Fruit fly (Drosophila melanogaster) whole organism, embryonic: ENCODE data around the gene Rnb.

Experiments used
- CG10366 ChIP-seq: fragments of 200-800 bp; sonication (Bioruptor generic); IDR thresholded peaks from 2 replicates; pipeline ENCODE4 v1.3.6; 2022; ENCODE audit warnings: missing biosample characterization, missing genetic modification characterization
- CG11504 ChIP-seq: fragments of 200-800 bp; sonication (Bioruptor generic); optimal IDR thresholded peaks from 3 replicates; lab custom pipeline; 2019; ENCODE audit warnings: missing biosample characterization, mild to moderate bottlenecking, missing genetic modification characterization, moderate library complexity
- CG11695 ChIP-seq: fragments of 200-800 bp; sonication (Bioruptor generic); IDR thresholded peaks from 3 replicates; pipeline ENCODE4 v1.3.6; 2022; ENCODE audit warnings: missing biosample characterization, missing genetic modification characterization
- CG13424 ChIP-seq: fragments of 200-800 bp; sonication (Bioruptor generic); optimal IDR thresholded peaks from 2 replicates; lab custom pipeline; 2019; ENCODE audit warnings: missing biosample characterization, mild to moderate bottlenecking, missing genetic modification characterization, moderate library complexity
- CG14050 ChIP-seq: fragments of 200-800 bp; sonication (Bioruptor generic); IDR thresholded peaks from 3 replicates; pipeline ENCODE4 v1.3.6; 2022; ENCODE audit warnings: missing biosample characterization, missing genetic modification characterization
- CG1529 ChIP-seq: fragments of 200-800 bp; sonication (Bioruptor generic); optimal IDR thresholded peaks from 3 replicates; lab custom pipeline; 2018; ENCODE audit warnings: missing biosample characterization, missing genetic modification characterization
- CG1603 ChIP-seq: fragments of 200-800 bp; sonication (Bioruptor generic); optimal IDR thresholded peaks from 2 replicates; lab custom pipeline; 2019; ENCODE audit warnings: missing biosample characterization, mild to moderate bottlenecking, missing genetic modification characterization, moderate library complexity
- CG17328 ChIP-seq: fragments of 200-800 bp; sonication (Bioruptor generic); IDR thresholded peaks from 2 replicates; pipeline ENCODE4 v1.3.6; 2022; ENCODE audit warnings: missing biosample characterization, missing genetic modification characterization
- CG17568 ChIP-seq: fragments of 200-800 bp; sonication (Bioruptor generic); optimal IDR thresholded peaks from 2 replicates; lab custom pipeline; 2018; ENCODE audit warnings: missing biosample characterization, mild to moderate bottlenecking, missing genetic modification characterization, moderate library complexity
- CG18599 ChIP-seq: fragments of 200-800 bp; sonication (Bioruptor generic); optimal IDR thresholded peaks from 3 replicates; lab custom pipeline; 2017; ENCODE audit warnings: missing biosample characterization, missing genetic modification characterization, mild to moderate bottlenecking, moderate library complexity, missing genetic modification reagents
- CG30020 ChIP-seq: fragments of 200-800 bp; optimal IDR thresholded peaks from 2 replicates; lab custom pipeline; 2019; ENCODE audit warnings: missing biosample characterization, mild to moderate bottlenecking, missing genetic modification characterization, moderate library complexity
- CG4328 ChIP-seq: fragments of 200-800 bp; sonication (Bioruptor generic); optimal IDR thresholded peaks from 3 replicates; lab custom pipeline; 2017; ENCODE audit warnings: missing biosample characterization, missing genetic modification reagents, missing genetic modification characterization
- CG5953 ChIP-seq: fragments of 200-800 bp; sonication (Bioruptor generic); IDR thresholded peaks from 2 replicates; pipeline ENCODE4 v1.3.6; 2022; ENCODE audit warnings: missing biosample characterization, missing genetic modification characterization
- CG7556 ChIP-seq: fragments of 200-800 bp; sonication (Bioruptor generic); optimal IDR thresholded peaks from 2 replicates; lab custom pipeline; 2017; ENCODE audit warnings: missing biosample characterization, mild to moderate bottlenecking, missing genetic modification characterization
- CG8765 ChIP-seq: fragments of 200-800 bp; sonication (Bioruptor generic); IDR thresholded peaks from 2 replicates; pipeline ENCODE4 v1.3.6; 2022; ENCODE audit warnings: missing biosample characterization, missing genetic modification characterization
- CrebB ChIP-seq: fragments of 200-800 bp; sonication (Bioruptor generic); optimal IDR thresholded peaks from 3 replicates; lab custom pipeline; 2018; ENCODE audit warnings: missing biosample characterization, mild to moderate bottlenecking, missing genetic modification characterization
- Dfd ChIP-seq, 2 experiments: fragments of >200 bp; optimal IDR thresholded peaks; 2 replicates each; lab custom pipeline; 2017; ENCODE audit warnings: missing biosample characterization in 2 of 2, missing genetic modification characterization in 2 of 2
- Dp ChIP-seq: fragments of 200-800 bp; sonication (Bioruptor generic); optimal IDR thresholded peaks from 2 replicates; lab custom pipeline; 2018; ENCODE audit warnings: missing biosample characterization, mild to moderate bottlenecking, missing genetic modification characterization, moderate library complexity
- E2f1 ChIP-seq: fragments of 200-800 bp; sonication (Bioruptor generic); IDR thresholded peaks from 2 replicates; pipeline ENCODE4 v1.3.6; 2022; ENCODE audit warnings: missing biosample characterization, missing genetic modification characterization
- Fer3 ChIP-seq: fragments of 200-800 bp; sonication (Bioruptor generic); optimal IDR thresholded peaks from 2 replicates; lab custom pipeline; 2018; ENCODE audit warnings: missing biosample characterization, mild to moderate bottlenecking, missing genetic modification characterization, moderate library complexity
- H2.0 ChIP-seq: fragments of 200-800 bp; sonication (Bioruptor generic); IDR thresholded peaks from 2 replicates; pipeline ENCODE4 v1.3.6; 2022; ENCODE audit warnings: missing biosample characterization, missing genetic modification characterization
- HHEX ChIP-seq: fragments of 200-800 bp; sonication (Bioruptor generic); optimal IDR thresholded peaks from 3 replicates; lab custom pipeline; 2017; ENCODE audit warnings: missing biosample characterization, mild to moderate bottlenecking, missing genetic modification characterization, missing genetic modification reagents
- HmgD ChIP-seq: fragments of 200-800 bp; sonication (Bioruptor generic); optimal IDR thresholded peaks from 3 replicates; lab custom pipeline; 2016; ENCODE audit warnings: missing biosample characterization, missing genetic modification characterization
- Hr78 ChIP-seq, 2 experiments: fragments of 200-800 bp in 1 of 2; fragments of >200 bp in 1 of 2; sonication (Bioruptor generic) in 1 of 2; optimal IDR thresholded peaks; 2 replicates each; lab custom pipeline; 2017 to 2019; ENCODE audit warnings: missing biosample characterization in 2 of 2, missing genetic modification characterization in 2 of 2, mild to moderate bottlenecking in 1 of 2, moderate library complexity in 1 of 2
- Med ChIP-seq: fragments of 200-800 bp; sonication (Bioruptor generic); peaks from one replicate; lab custom pipeline; 2016; ENCODE audit warnings: missing biosample characterization, missing genetic modification characterization, mild to moderate bottlenecking, inconsistent platforms, moderate library complexity
- NC2β ChIP-seq: fragments of 200-800 bp; sonication (Bioruptor generic); optimal IDR thresholded peaks from 2 replicates; lab custom pipeline; 2016; ENCODE audit warnings: missing biosample characterization, missing genetic modification characterization
- Rfx ChIP-seq: fragments of 200-800 bp; sonication (Bioruptor generic); IDR thresholded peaks from 2 replicates; pipeline ENCODE4 v1.3.6; 2022; ENCODE audit warnings: missing biosample characterization, missing genetic modification characterization
- Scr ChIP-seq: fragments of 200-800 bp; sonication (Bioruptor generic); IDR thresholded peaks from 2 replicates; pipeline ENCODE4 v1.3.6; 2022; ENCODE audit warnings: missing biosample characterization, missing genetic modification characterization; ENCODE audit not compliant: partially characterized antibody
- Sry-β ChIP-seq: fragments of 200-800 bp; sonication (Bioruptor generic); optimal IDR thresholded peaks from 2 replicates; lab custom pipeline; 2018; ENCODE audit warnings: missing biosample characterization, mild to moderate bottlenecking, missing genetic modification characterization, moderate library complexity
- TFAM ChIP-seq: fragments of 200-800 bp; sonication (Bioruptor generic); optimal IDR thresholded peaks from 2 replicates; lab custom pipeline; 2017; ENCODE audit warnings: missing biosample characterization, missing genetic modification characterization, inconsistent platforms
- abd-A ChIP-seq: fragments of 200-800 bp; sonication (Bioruptor generic); optimal IDR thresholded peaks from 3 replicates; lab custom pipeline; 2019; ENCODE audit warnings: missing biosample characterization, mild to moderate bottlenecking, missing genetic modification characterization, moderate library complexity
- aop ChIP-seq: fragments of 200-800 bp; sonication (Bioruptor generic); IDR thresholded peaks from 2 replicates; pipeline ENCODE4 v1.3.6; 2022; ENCODE audit warnings: missing biosample characterization, missing genetic modification characterization
- az2 ChIP-seq: fragments of 200-800 bp; sonication (Bioruptor generic); optimal IDR thresholded peaks from 3 replicates; lab custom pipeline; 2016; ENCODE audit warnings: missing biosample characterization, missing genetic modification characterization
- br ChIP-seq: fragments of >200 bp; optimal IDR thresholded peaks from 2 replicates; lab custom pipeline; 2017
- chn ChIP-seq: fragments of 200-800 bp; sonication (Bioruptor generic); optimal IDR thresholded peaks from 2 replicates; lab custom pipeline; 2016; ENCODE audit warnings: missing biosample characterization, missing genetic modification characterization
- danr ChIP-seq: fragments of 200-800 bp; sonication (Bioruptor generic); IDR thresholded peaks from 2 replicates; pipeline ENCODE4 v1.3.6; 2022; ENCODE audit warnings: missing biosample characterization, missing genetic modification characterization
- dmrt11E ChIP-seq: fragments of 200-800 bp; sonication (Bioruptor generic); optimal IDR thresholded peaks from 3 replicates; lab custom pipeline; 2018; ENCODE audit warnings: missing biosample characterization, mild to moderate bottlenecking, missing genetic modification characterization, moderate library complexity
- emc ChIP-seq: fragments of 200-800 bp; sonication (Bioruptor generic); optimal IDR thresholded peaks from 2 replicates; lab custom pipeline; 2016; ENCODE audit warnings: missing biosample characterization, missing genetic modification characterization
- grn ChIP-seq: fragments of 200-800 bp; sonication (Bioruptor generic); optimal IDR thresholded peaks from 3 replicates; lab custom pipeline; 2017; ENCODE audit warnings: missing biosample characterization, missing genetic modification characterization
- gsb ChIP-seq: fragments of 200-800 bp; sonication (Bioruptor generic); IDR thresholded peaks from 2 replicates; pipeline ENCODE4 v1.3.6; 2022; ENCODE audit warnings: missing biosample characterization, missing genetic modification characterization
- h ChIP-seq: fragments of >200 bp; optimal IDR thresholded peaks from 2 replicates; lab custom pipeline; 2017
- mld ChIP-seq: fragments of 200-800 bp; sonication (Bioruptor generic); IDR thresholded peaks from 3 replicates; pipeline ENCODE4 v1.3.6; 2022; ENCODE audit warnings: missing biosample characterization, missing genetic modification characterization; ENCODE audit not compliant: partially characterized antibody
- oc ChIP-seq: fragments of 200-800 bp; sonication (Bioruptor generic); optimal IDR thresholded peaks from 2 replicates; lab custom pipeline; 2018; ENCODE audit warnings: missing biosample characterization, mild to moderate bottlenecking, missing genetic modification characterization, moderate library complexity
- pb ChIP-seq: fragments of 200-800 bp; sonication (Bioruptor generic); optimal IDR thresholded peaks from 3 replicates; lab custom pipeline; 2016; ENCODE audit warnings: missing biosample characterization, missing genetic modification characterization
- pfk ChIP-seq: fragments of 200-800 bp; sonication (Bioruptor generic); optimal IDR thresholded peaks from 2 replicates; lab custom pipeline; 2018; ENCODE audit warnings: missing biosample characterization, mild to moderate bottlenecking, missing genetic modification characterization, moderate library complexity
- pum ChIP-seq: fragments of 200-800 bp; sonication (Bioruptor generic); optimal IDR thresholded peaks from 2 replicates; lab custom pipeline; 2016; ENCODE audit warnings: missing biosample characterization, missing genetic modification characterization
- row ChIP-seq: fragments of 200-800 bp; sonication (Bioruptor generic); IDR thresholded peaks from 3 replicates; pipeline ENCODE4 v1.3.6; 2022; ENCODE audit warnings: missing biosample characterization, missing genetic modification characterization
- schlank ChIP-seq: fragments of 200-800 bp; sonication (Bioruptor generic); optimal IDR thresholded peaks from 2 replicates; lab custom pipeline; 2018; ENCODE audit warnings: missing biosample characterization, mild to moderate bottlenecking, missing genetic modification characterization
- slbo ChIP-seq: fragments of 200-800 bp; sonication (Bioruptor generic); IDR thresholded peaks from 2 replicates; pipeline ENCODE4 v1.3.6; 2022; ENCODE audit warnings: missing biosample characterization, missing genetic modification characterization
- so ChIP-seq: fragments of 200-800 bp; sonication (Bioruptor generic); IDR thresholded peaks from 3 replicates; pipeline ENCODE4 v1.3.6; 2022; ENCODE audit warnings: missing biosample characterization, missing genetic modification characterization
- zen2 ChIP-seq: fragments of 200-800 bp; sonication (Bioruptor generic); IDR thresholded peaks from 3 replicates; pipeline ENCODE4 v1.3.6; 2022; ENCODE audit warnings: missing biosample characterization, missing genetic modification characterization; ENCODE audit not compliant: partially characterized antibody
- zf30C ChIP-seq: fragments of 200-800 bp; sonication (Bioruptor generic); optimal IDR thresholded peaks from 3 replicates; lab custom pipeline; 2018; ENCODE audit warnings: missing biosample characterization, mild to moderate bottlenecking, missing genetic modification characterization

The Rnb gene

dm6 chr3R:29758129-29758733, 40.9 kb downstream of the Rnb start (continued):
- TF ChIP-seq slbo (GFP tag; lab: Robert Waterston, UW) (peak; percentile 43), CG17568 (GFP tag; lab: Kevin White, UChicago) (no peak), NC2β (GFP tag; lab: Kevin White, UChicago) (no peak), CG1529 (GFP tag; lab: Kevin White, UChicago) (no peak), pb (GFP tag; lab: Kevin White, UChicago) (no peak), chn (GFP tag; lab: Kevin White, UChicago) (no peak), zen2 (GFP tag; lab: Robert Waterston, UW) (no peak), grn (GFP tag; lab: Kevin White, UChicago) (no peak), Dfd (GFP tag; optimal IDR thresholded peaks at IDR 0.05; lab: Kevin White, UChicago) (no peak), br (lab: Kevin White, UChicago) (no peak), Fer3 (tag; lab: Kevin White, UChicago) (no peak), CG11504 (tag; lab: Kevin White, UChicago) (peak; percentile 31), CG13424 (tag; lab: Kevin White, UChicago) (no peak), h (lab: Kevin White, UChicago) (no peak), Med (GFP tag; lab: Kevin White, UChicago) (peak; percentile 15), CG30020 (no peak), TFAM (GFP tag; lab: Kevin White, UChicago) (no peak), E2f1 (GFP tag; lab: Robert Waterston, UW) (no peak), CG11695 (GFP tag; lab: Robert Waterston, UW) (no peak), aop (GFP tag; lab: Robert Waterston, UW) (no peak), gsb (GFP tag; lab: Robert Waterston, UW) (no peak), CG10366 (no peak), abd-A (tag; lab: Kevin White, UChicago) (no peak), so (GFP tag; lab: Robert Waterston, UW) (no peak), CG17328 (0 out of 2 replicates have a peak, but pooled peaks have one; percentile 35), pum (GFP tag; lab: Kevin White, UChicago) (no peak), Scr (GFP tag; lab: Robert Waterston, UW) (no peak), pfk (GFP tag; lab: Kevin White, UChicago) (no peak), CG14050 (GFP tag; lab: Robert Waterston, UW) (no peak), HmgD (no peak), Sry-β (GFP tag; lab: Kevin White, UChicago) (no peak), az2 (GFP tag; lab: Kevin White, UChicago) (no peak), oc (no peak), dmrt11E (tag; lab: Kevin White, UChicago) (no peak), CG5953 (no peak), row (GFP tag; lab: Robert Waterston, UW) (peak; percentile 53), CG7556 (GFP tag; lab: Kevin White, UChicago) (no peak), CG18599 (GFP tag; lab: Kevin White, UChicago) (no peak), Rfx (GFP tag; lab: Robert Waterston, UW) (no peak), emc (GFP tag; lab: Kevin White, UChicago) (no peak), Hr78 (GFP tag; optimal IDR thresholded peaks at IDR 0.05; lab: Kevin White, UChicago) (no peak), HHEX (GFP tag; lab: Kevin White, UChicago) (no peak), schlank (tag; lab: Kevin White, UChicago) (no peak), danr (GFP tag; lab: Robert Waterston, UW) (no peak), CG4328 (GFP tag; lab: Kevin White, UChicago) (no peak), Dp (no peak), H2.0 (GFP tag; lab: Robert Waterston, UW) (0 out of 2 replicates have a peak, but pooled peaks have one; percentile 18), CrebB (tag; lab: Kevin White, UChicago) (no peak), CG8765 (GFP tag; lab: Robert Waterston, UW) (no peak), mld (GFP tag; lab: Robert Waterston, UW) (no peak), zf30C (no peak), CG1603 (tag; lab: Kevin White, UChicago) (peak; percentile 22)
